Worm (Caenorhabditis elegans) whole organism, midembryonic: ENCODE results near the gene C25F9.14.

Source experiments
- T22C8.4 ChIP-seq: fragments of 200-800 bp; sonication (Bioruptor generic); IDR thresholded peaks from 2 replicates; pipeline ENCODE4 v1.3.6; 2022; ENCODE audit warnings: missing genetic modification characterization, missing compliant biosample characterization
- ztf-23 ChIP-seq: fragments of 200-800 bp; sonication (Bioruptor generic); IDR thresholded peaks from 2 replicates; pipeline ENCODE4 v1.3.6; 2022; ENCODE audit warnings: missing genetic modification reagents, missing genetic modification characterization, missing compliant biosample characterization

ce11 chrV:19468083-19468482 is 31.8 kb downstream of the C25F9.14 start, which contains the start of gene Y43F8B.12:
- no peak for TF ChIP-seq T22C8.4
- TF ChIP-seq ztf-23: no peak
